Worm (Caenorhabditis elegans): ENCODE measurements around the gene fbxc-39.
"Not testable (repeated sequence)": the region's sequence is repeated elsewhere in the genome, so short reads cannot be mapped to it uniquely, and the experiment has no call there.

The fbxc-39 gene

DNA sequence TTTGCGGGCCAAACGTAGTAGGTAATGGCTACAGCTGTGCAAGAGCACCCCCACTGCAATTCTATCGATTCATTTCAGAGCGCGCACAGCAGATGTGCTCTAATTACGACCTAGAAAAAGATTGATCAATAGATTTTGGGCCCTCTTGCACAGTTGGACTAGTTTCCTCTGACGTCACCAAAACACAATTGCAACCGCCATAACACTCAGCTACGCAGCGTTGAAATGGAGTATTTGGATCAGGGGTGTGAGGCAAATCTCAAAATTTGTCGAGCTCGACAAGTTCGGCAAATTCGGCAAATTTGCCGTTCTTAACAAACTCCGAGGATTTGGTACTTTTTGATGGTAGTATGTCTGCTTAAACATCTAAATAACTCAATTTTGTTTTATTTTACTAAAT is 21.6 kb upstream of the fbxc-39 start, which contains the start of gene fbxc-18:
fbxc-18 (minus strand) TSS at position 101 of the 400 bp plus-strand sequence.
- not testable (repeated sequence) for TF ChIP-seq ztf-23 (GFP tag; IDR thresholded peaks at IDR 0.05); klf-2 (GFP tag; conservative IDR thresholded peaks at IDR 0.05); ztf-29 (GFP tag; IDR thresholded peaks at IDR 0.05)

DNA sequence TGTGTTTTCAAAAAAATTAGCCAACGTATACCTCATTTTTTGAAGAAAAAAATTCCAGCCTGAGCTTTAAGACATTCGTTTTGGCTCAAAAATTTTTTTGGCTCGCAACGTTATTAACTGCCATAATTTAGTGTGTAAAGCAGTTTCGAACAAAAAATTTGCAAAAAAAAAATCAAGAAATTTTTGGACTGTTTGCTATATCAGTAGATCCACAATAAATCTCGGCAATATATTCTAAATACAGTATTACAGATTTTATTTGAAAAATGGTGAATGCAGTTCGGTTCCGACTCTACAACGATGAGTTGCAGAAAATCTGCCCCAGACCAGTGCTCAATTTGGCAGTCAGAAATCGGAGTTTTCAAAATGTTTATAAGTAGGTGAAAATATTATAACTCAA is 20.4 kb upstream of the fbxc-39 start, which contains the start of gene C32B5.6:
C32B5.6 (plus strand) TSS at position 301 of the 400 bp plus-strand sequence.
- not testable (repeated sequence) for TF ChIP-seq flt-1, ztf-29, T22C8.4 (GFP tag; IDR thresholded peaks at IDR 0.05)

DNA sequence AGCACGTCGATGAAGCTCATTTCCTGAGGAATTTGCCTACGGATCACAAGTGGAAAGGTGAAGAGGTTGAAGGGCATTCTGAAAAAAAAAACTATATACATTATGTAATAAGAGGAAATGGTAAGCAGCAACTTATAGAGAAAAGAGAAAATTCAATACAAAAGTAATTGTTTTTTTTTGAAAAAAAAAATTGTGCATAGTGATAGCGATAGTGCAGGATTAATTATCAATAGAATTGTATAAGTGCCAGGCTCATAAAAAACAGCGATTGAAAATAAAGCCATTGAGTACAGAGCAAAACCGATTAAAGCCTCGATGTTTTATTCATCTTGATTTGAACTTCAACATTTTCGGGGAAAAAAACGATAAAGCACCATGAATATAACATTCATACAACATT is 15.7 kb upstream of the fbxc-39 start, which contains the start of gene C32B5.15:
C32B5.15 (minus strand) TSS at position 101 of the 400 bp plus-strand sequence.
- no peak for TF ChIP-seq med-1 (GFP tag; optimal IDR thresholded peaks at IDR 0.05; ENCODE audit: insufficient read depth)
- TF ChIP-seq ztf-23 (GFP tag; IDR thresholded peaks at IDR 0.05): no peak

DNA sequence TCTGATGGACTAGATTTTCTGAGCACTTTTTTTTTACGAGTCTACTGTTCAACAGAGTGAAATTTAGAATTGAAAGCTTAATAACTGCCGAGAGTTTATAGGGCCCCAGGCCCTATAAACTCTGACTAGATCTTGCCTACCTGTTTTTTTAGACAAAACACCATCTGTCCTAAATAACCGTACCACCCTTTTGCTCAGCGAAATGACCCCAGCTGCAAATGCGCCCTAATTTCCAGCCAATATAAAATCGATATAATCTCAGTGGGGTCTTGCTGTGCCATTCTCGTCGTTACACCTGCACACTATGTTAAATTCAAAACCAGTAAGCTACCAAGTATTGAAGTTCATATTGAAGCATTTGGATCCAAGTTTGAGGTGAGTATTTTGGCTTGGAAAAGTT is 14.5 kb upstream of the fbxc-39 start, which contains the start of gene fbxc-14:
fbxc-14 (plus strand) TSS at position 301 of the 400 bp plus-strand sequence.
- TF ChIP-seq tab-1 (GFP tag; IDR thresholded peaks at IDR 0.05) (no peak), flt-1 (GFP tag; IDR thresholded peaks at IDR 0.05) (no peak), med-1 (GFP tag; optimal IDR thresholded peaks at IDR 0.05; ENCODE audit: insufficient read depth) (no peak), cog-1 (tag; optimal IDR thresholded peaks at IDR 0.05) (no peak), ztf-29 (GFP tag; IDR thresholded peaks at IDR 0.05) (no peak), T22C8.4 (GFP tag; IDR thresholded peaks at IDR 0.05) (no peak)

DNA sequence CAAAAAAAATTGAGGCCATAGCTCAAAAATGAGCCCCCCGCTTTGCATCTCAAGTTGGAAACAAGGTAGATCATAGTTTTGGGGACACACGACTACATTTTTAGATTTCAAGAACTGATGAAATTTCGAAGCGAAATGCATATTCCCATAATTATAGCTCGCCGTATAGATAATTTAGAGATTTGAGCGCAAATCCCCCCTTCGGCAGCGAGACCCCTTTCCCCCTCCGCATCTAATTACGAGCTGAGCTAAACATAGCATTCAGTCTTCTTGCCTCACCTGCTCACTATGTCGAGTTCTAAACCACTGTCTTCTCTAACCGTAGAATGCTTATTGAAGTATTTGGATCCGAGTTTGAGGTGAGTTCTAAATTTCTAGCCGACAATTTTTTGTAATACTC is 9.4 kb upstream of the fbxc-39 start, which contains the start of the genes fbxc-17 and fbxc-15:
fbxc-17 (minus strand) TSS at position 101 of the 400 bp plus-strand sequence.
fbxc-15 (plus strand) TSS at position 289 of the 400 bp plus-strand sequence.
- TF ChIP-seq flt-1 (GFP tag; IDR thresholded peaks at IDR 0.05) (no peak), ztf-23 (GFP tag; IDR thresholded peaks at IDR 0.05) (no peak), T22C8.4 (GFP tag; IDR thresholded peaks at IDR 0.05) (no peak), tab-1 (GFP tag; IDR thresholded peaks at IDR 0.05) (no peak), klf-2 (GFP tag; conservative IDR thresholded peaks at IDR 0.05) (no peak), cog-1 (tag; optimal IDR thresholded peaks at IDR 0.05) (no peak), ref-1 (GFP tag; conservative IDR thresholded peaks at IDR 0.05) (no peak), med-1 (GFP tag; optimal IDR thresholded peaks at IDR 0.05; ENCODE audit: insufficient read depth) (no peak), ztf-29 (GFP tag; IDR thresholded peaks at IDR 0.05) (no peak)

DNA sequence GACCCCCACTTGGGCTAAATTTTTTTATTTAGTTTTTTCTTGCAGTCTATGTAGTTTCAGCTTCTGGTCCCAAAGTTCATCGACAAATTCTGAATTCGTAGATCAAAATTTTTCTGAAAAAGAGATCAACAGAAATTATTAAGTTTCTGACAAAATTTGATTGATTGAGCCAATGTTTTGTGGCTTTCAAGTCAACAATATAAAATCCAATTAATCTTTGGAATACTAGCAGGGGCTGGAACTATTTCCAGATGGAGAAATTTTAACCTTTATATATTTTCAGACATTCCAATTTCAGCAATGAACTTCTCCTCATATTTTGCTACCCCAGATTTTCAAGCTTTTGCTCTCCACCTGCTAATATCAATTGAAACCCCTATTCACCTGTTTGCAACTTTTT is 5.7 kb upstream of the fbxc-39 start, which contains the start of gene srh-274:
srh-274 (plus strand) TSS at position 301 of the 400 bp plus-strand sequence.
- no peak for TF ChIP-seq cog-1 (tag; optimal IDR thresholded peaks at IDR 0.05)
- TF ChIP-seq klf-2 (GFP tag; conservative IDR thresholded peaks at IDR 0.05): no peak
- no peak for TF ChIP-seq tab-1 (GFP tag; IDR thresholded peaks at IDR 0.05)
- TF ChIP-seq T22C8.4 (GFP tag; IDR thresholded peaks at IDR 0.05): no peak
- no peak for TF ChIP-seq ref-1 (GFP tag; conservative IDR thresholded peaks at IDR 0.05)
- TF ChIP-seq ztf-23 (GFP tag; IDR thresholded peaks at IDR 0.05): no peak
- TF ChIP-seq flt-1 (GFP tag; IDR thresholded peaks at IDR 0.05): no peak
- TF ChIP-seq ztf-29 (GFP tag; IDR thresholded peaks at IDR 0.05): no peak
- no peak for TF ChIP-seq med-1 (GFP tag; optimal IDR thresholded peaks at IDR 0.05; ENCODE audit: insufficient read depth)

DNA sequence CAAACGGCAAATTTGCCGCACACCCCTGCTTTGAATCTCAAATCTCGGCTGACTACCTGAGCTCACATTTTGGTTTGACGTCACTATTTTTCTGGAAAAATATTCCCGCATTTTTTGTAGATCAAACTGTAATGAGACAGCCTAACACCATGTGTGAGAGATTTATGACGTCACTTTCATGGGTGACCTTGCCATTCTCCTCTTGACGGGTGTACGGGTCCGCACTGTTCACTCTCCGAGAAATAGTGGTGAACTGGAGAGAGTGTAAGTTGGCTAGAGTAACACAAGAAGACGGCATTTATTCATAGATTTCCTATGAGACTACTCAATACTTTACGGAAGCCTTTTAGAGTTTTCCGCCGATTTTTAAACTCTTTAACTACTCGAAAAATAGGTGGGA is 2.8 kb upstream of the fbxc-39 start, which contains the start of gene fbxc-40:
fbxc-40 (plus strand) TSS at position 301 of the 400 bp plus-strand sequence.
- not testable (repeated sequence) for TF ChIP-seq tab-1 (GFP tag; IDR thresholded peaks at IDR 0.05); flt-1 (GFP tag; IDR thresholded peaks at IDR 0.05); med-1 (GFP tag; optimal IDR thresholded peaks at IDR 0.05; ENCODE audit: insufficient read depth)

DNA sequence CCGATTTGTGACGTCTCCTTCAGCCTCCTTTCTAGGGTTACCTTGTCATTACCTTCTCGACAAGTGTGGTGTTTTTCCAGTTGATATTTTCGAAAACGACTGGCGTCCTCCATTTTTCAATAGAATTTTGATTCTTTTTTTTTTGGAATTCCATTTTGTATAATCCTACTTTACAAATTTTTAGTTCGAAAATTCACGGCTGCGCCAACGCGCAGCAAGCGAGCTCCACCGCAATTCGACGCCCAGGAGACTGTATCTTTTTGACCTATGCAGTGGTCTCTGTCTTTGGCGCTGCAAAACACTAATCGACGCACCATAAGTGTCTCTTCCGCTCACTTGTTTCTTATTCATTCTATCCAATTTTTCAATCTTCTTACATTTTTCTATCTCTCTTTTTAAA is 2.8 kb downstream of the fbxc-39 start, which contains the start of gene fbxc-42:
fbxc-42 (plus strand) TSS at position 301 of the 400 bp plus-strand sequence.
- TF ChIP-seq cog-1 (tag; optimal IDR thresholded peaks at IDR 0.05): no peak
- TF ChIP-seq tab-1 (GFP tag; IDR thresholded peaks at IDR 0.05): no peak
- TF ChIP-seq T22C8.4 (GFP tag; IDR thresholded peaks at IDR 0.05): no peak

DNA sequence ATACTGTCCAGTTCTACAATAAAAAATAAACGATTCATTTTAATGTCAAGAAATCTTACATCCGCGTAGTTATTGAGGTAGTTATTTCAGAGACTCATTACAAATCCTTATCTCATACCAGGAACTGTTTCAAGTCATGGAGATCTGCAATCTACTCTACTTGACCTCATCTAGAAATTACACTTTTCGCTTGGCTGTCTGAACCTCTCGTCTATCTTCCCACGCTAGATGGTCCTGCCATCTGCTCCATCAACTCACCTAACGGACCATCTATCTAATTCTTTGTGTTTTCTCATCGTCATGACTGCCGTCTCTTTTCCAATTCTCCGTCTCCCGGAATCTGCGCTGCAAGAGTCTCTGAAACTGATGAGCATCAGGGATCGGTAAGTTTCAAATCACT is 5.7 kb downstream of the fbxc-39 start, which contains the start of gene F45D11.7:
F45D11.7 (plus strand) TSS at position 301 of the 400 bp plus-strand sequence.
- TF ChIP-seq cog-1 (tag; optimal IDR thresholded peaks at IDR 0.05); ztf-29 (GFP tag; IDR thresholded peaks at IDR 0.05); klf-2 (GFP tag; conservative IDR thresholded peaks at IDR 0.05): not testable (repeated sequence)

DNA sequence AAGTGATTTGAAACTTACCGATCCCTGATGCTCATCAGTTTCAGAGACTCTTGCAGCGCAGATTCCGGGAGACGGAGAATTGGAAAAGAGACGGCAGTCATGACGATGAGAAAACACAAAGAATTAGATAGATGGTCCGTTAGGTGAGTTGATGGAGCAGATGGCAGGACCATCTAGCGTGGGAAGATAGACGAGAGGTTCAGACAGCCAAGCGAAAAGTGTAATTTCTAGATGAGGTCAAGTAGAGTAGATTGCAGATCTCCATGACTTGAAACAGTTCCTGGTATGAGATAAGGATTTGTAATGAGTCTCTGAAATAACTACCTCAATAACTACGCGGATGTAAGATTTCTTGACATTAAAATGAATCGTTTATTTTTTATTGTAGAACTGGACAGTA is 7.6 kb downstream of the fbxc-39 start, which contains the start of gene F45D11.11:
F45D11.11 (minus strand) TSS at position 101 of the 400 bp plus-strand sequence.
- not testable (repeated sequence) for TF ChIP-seq T22C8.4 (GFP tag; IDR thresholded peaks at IDR 0.05); flt-1 (GFP tag; IDR thresholded peaks at IDR 0.05); klf-2 (GFP tag; conservative IDR thresholded peaks at IDR 0.05)

DNA sequence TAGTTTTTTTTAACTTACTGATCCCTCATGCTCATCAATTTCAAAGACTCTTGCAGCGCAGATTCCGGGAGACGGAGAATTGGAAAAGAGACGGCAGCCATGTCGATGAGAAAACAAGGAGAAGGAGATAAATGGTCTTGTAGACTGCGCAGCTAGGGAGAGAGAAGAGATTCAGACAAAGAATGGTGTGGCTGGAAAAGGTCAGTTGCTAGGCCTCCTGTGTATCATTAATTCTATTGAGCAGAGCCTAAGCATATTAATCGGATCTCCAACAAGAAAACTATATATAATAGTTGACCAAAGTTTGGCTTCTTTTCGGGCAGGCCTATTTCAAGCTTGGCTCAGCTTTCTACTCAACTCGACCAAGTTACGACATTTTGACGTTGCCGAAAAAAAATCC is 11.0 kb downstream of the fbxc-39 start, which contains the start of gene fbxb-29:
fbxb-29 (minus strand) TSS at position 101 of the 400 bp plus-strand sequence.
- TF ChIP-seq T22C8.4 (GFP tag; IDR thresholded peaks at IDR 0.05) (no peak), tab-1 (GFP tag; IDR thresholded peaks at IDR 0.05) (no peak), ztf-29 (GFP tag; IDR thresholded peaks at IDR 0.05) (no peak), ref-1 (GFP tag; conservative IDR thresholded peaks at IDR 0.05) (no peak), klf-2 (GFP tag; conservative IDR thresholded peaks at IDR 0.05) (no peak), cog-1 (tag; optimal IDR thresholded peaks at IDR 0.05) (no peak), med-1 (GFP tag; optimal IDR thresholded peaks at IDR 0.05; ENCODE audit: insufficient read depth) (no peak), ztf-23 (GFP tag; IDR thresholded peaks at IDR 0.05) (no peak), flt-1 (GFP tag; IDR thresholded peaks at IDR 0.05) (no peak)

All from whole organism, midembryonic.